Fruit fly (Drosophila melanogaster) whole organism, embryonic: ENCODE data around the gene goe.

Source experiments
- CG12104 ChIP-seq: fragments of 200-800 bp; sonication (Bioruptor generic); optimal IDR thresholded peaks from 3 replicates; lab custom pipeline; 2016; ENCODE audit warnings: missing biosample characterization, missing genetic modification characterization
- CG12236 ChIP-seq: fragments of 200-800 bp; sonication (Bioruptor generic); optimal IDR thresholded peaks from 2 replicates; lab custom pipeline; 2016; ENCODE audit warnings: missing biosample characterization, missing genetic modification characterization
- CG1529 ChIP-seq: fragments of 200-800 bp; sonication (Bioruptor generic); optimal IDR thresholded peaks from 3 replicates; lab custom pipeline; 2018; ENCODE audit warnings: missing biosample characterization, missing genetic modification characterization
- CG1603 ChIP-seq: fragments of 200-800 bp; sonication (Bioruptor generic); optimal IDR thresholded peaks from 2 replicates; lab custom pipeline; 2019; ENCODE audit warnings: missing biosample characterization, mild to moderate bottlenecking, missing genetic modification characterization, moderate library complexity
- CG17186 ChIP-seq: fragments of 200-800 bp; sonication (Bioruptor generic); optimal IDR thresholded peaks from 3 replicates; lab custom pipeline; 2017; ENCODE audit warnings: missing biosample characterization, missing genetic modification reagents, missing genetic modification characterization
- CG17361 ChIP-seq: fragments of 200-800 bp; sonication (Bioruptor generic); IDR thresholded peaks from 3 replicates; pipeline ENCODE4 v1.3.6; 2022; ENCODE audit warnings: missing biosample characterization, missing genetic modification characterization
- CG2116 ChIP-seq: fragments of 200-800 bp; sonication (Bioruptor generic); optimal IDR thresholded peaks from 3 replicates; lab custom pipeline; 2018; ENCODE audit warnings: missing biosample characterization, mild to moderate bottlenecking, missing genetic modification characterization
- CG2199 ChIP-seq: fragments of 200-800 bp; sonication (Bioruptor generic); IDR thresholded peaks from 3 replicates; pipeline ENCODE4 v1.3.6; 2022; ENCODE audit warnings: missing biosample characterization, missing genetic modification characterization
- CG31224 ChIP-seq: fragments of 200-800 bp; sonication (Bioruptor generic); IDR thresholded peaks from 2 replicates; pipeline ENCODE4 v1.3.6; 2022; ENCODE audit warnings: missing biosample characterization, missing genetic modification characterization
- CG34376 ChIP-seq: fragments of 200-800 bp; sonication (Bioruptor generic); optimal IDR thresholded peaks from 2 replicates; lab custom pipeline; 2018; ENCODE audit warnings: missing biosample characterization, mild to moderate bottlenecking, missing genetic modification characterization
- CG34422 ChIP-seq: fragments of 200-800 bp; sonication (Bioruptor generic); IDR thresholded peaks from 3 replicates; pipeline ENCODE4 v1.3.6; 2022; ENCODE audit warnings: missing biosample characterization, missing genetic modification characterization
- CG4424 ChIP-seq: fragments of 200-800 bp; sonication (Bioruptor generic); optimal IDR thresholded peaks from 3 replicates; lab custom pipeline; 2016; ENCODE audit warnings: missing biosample characterization, missing genetic modification characterization
- CG4617 ChIP-seq: fragments of 200-800 bp; sonication (Bioruptor generic); optimal IDR thresholded peaks from 3 replicates; lab custom pipeline; 2016; ENCODE audit warnings: missing biosample characterization, missing genetic modification characterization, borderline replicate concordance
- CG6654 ChIP-seq: fragments of 200-800 bp; sonication (Bioruptor generic); optimal IDR thresholded peaks from 2 replicates; lab custom pipeline; 2017; ENCODE audit warnings: missing biosample characterization, mild to moderate bottlenecking, missing genetic modification characterization
- CG6683 ChIP-seq: fragments of 200-800 bp; sonication (Bioruptor generic); optimal IDR thresholded peaks from 2 replicates; lab custom pipeline; 2017; ENCODE audit warnings: missing biosample characterization, mild to moderate bottlenecking, missing genetic modification characterization, missing genetic modification reagents
- CG6689 ChIP-seq: fragments of 200-800 bp; sonication (Bioruptor generic); IDR thresholded peaks from 2 replicates; pipeline ENCODE4 v1.3.6; 2022; ENCODE audit warnings: missing biosample characterization, missing genetic modification characterization
- CG6791 ChIP-seq: fragments of 200-800 bp; sonication (Bioruptor generic); IDR thresholded peaks from 3 replicates; pipeline ENCODE4 v1.3.6; 2022; ENCODE audit warnings: missing biosample characterization, missing genetic modification characterization; ENCODE audit not compliant: partially characterized antibody
- CG7372 ChIP-seq: fragments of 200-800 bp; sonication (Bioruptor generic); IDR thresholded peaks from 2 replicates; pipeline ENCODE4 v1.3.6; 2022; ENCODE audit warnings: missing biosample characterization, missing genetic modification characterization
- CG7928 ChIP-seq: fragments of 200-800 bp; sonication (Bioruptor generic); optimal IDR thresholded peaks from 2 replicates; lab custom pipeline; 2017; ENCODE audit warnings: missing biosample characterization, mild to moderate bottlenecking, missing genetic modification characterization
- CG8281 ChIP-seq: fragments of 200-800 bp; sonication (Bioruptor generic); optimal IDR thresholded peaks from 2 replicates; lab custom pipeline; 2018; ENCODE audit warnings: missing biosample characterization, mild to moderate bottlenecking, missing genetic modification characterization, moderate library complexity
- CG8944 ChIP-seq: fragments of 200-800 bp; sonication (Bioruptor generic); optimal IDR thresholded peaks from 3 replicates; lab custom pipeline; 2016; ENCODE audit warnings: missing biosample characterization, missing genetic modification characterization
- CHES-1-like ChIP-seq: fragments of 200-800 bp; sonication (Bioruptor generic); optimal IDR thresholded peaks from 2 replicates; lab custom pipeline; 2016; ENCODE audit warnings: missing biosample characterization, missing genetic modification characterization
- D ChIP-seq, 2 experiments: fragments of 200-800 bp in 1 of 2; fragments of >200 bp in 1 of 2; sonication (Bioruptor generic) in 1 of 2; optimal IDR thresholded peaks; 2 replicates in 1 of 2; 3 replicates in 1 of 2; lab custom pipeline; 2017; ENCODE audit warnings: mild to moderate bottlenecking in 1 of 2, missing biosample characterization in 1 of 2, missing genetic modification characterization in 1 of 2, missing genetic modification reagents in 1 of 2
- Doc2 ChIP-seq: fragments of 200-800 bp; sonication (Bioruptor generic); IDR thresholded peaks from 2 replicates; pipeline ENCODE4 v1.3.6; 2022; ENCODE audit warnings: missing biosample characterization, missing genetic modification characterization
- Doc3 ChIP-seq: fragments of 200-800 bp; sonication (Bioruptor generic); IDR thresholded peaks from 3 replicates; pipeline ENCODE4 v1.3.6; 2022; ENCODE audit warnings: missing biosample characterization, missing genetic modification characterization; ENCODE audit not compliant: partially characterized antibody
- Dp ChIP-seq: fragments of 200-800 bp; sonication (Bioruptor generic); optimal IDR thresholded peaks from 2 replicates; lab custom pipeline; 2018; ENCODE audit warnings: missing biosample characterization, mild to moderate bottlenecking, missing genetic modification characterization, moderate library complexity
- HLH54F ChIP-seq: fragments of 200-800 bp; sonication (Bioruptor generic); optimal IDR thresholded peaks from 3 replicates; lab custom pipeline; 2016; ENCODE audit warnings: missing biosample characterization, missing genetic modification characterization
- Hsf ChIP-seq: fragments of 200-800 bp; sonication (Bioruptor generic); optimal IDR thresholded peaks from 3 replicates; lab custom pipeline; 2016; ENCODE audit warnings: missing biosample characterization, missing genetic modification characterization
- MESR4 ChIP-seq: fragments of 200-800 bp; sonication (Bioruptor generic); optimal IDR thresholded peaks from 2 replicates; lab custom pipeline; 2018; ENCODE audit warnings: missing biosample characterization, mild to moderate bottlenecking, missing genetic modification characterization, moderate library complexity
- Max ChIP-seq: fragments of 200-800 bp; sonication (Bioruptor generic); optimal IDR thresholded peaks from 2 replicates; lab custom pipeline; 2016; ENCODE audit warnings: missing biosample characterization, mild to moderate bottlenecking, missing genetic modification characterization
- NC2α ChIP-seq: fragments of 200-800 bp; sonication (Bioruptor generic); optimal IDR thresholded peaks from 2 replicates; lab custom pipeline; 2016; ENCODE audit warnings: missing biosample characterization, missing genetic modification characterization
- NFAT ChIP-seq: fragments of 200-800 bp; sonication (Bioruptor generic); IDR thresholded peaks from 2 replicates; pipeline ENCODE4 v1.3.6; 2022; ENCODE audit warnings: missing biosample characterization, missing genetic modification characterization
- Nf-YB ChIP-seq: fragments of 200-800 bp; sonication (Bioruptor generic); optimal IDR thresholded peaks from 3 replicates; lab custom pipeline; 2019; ENCODE audit warnings: missing biosample characterization, mild to moderate bottlenecking, missing genetic modification characterization, moderate library complexity
- Ptx1 ChIP-seq: fragments of 200-800 bp; sonication (Bioruptor generic); IDR thresholded peaks from 2 replicates; pipeline ENCODE4 v1.3.6; 2022; ENCODE audit warnings: missing biosample characterization, missing genetic modification characterization
- Spps ChIP-seq: fragments of 200-800 bp; sonication (Bioruptor generic); optimal IDR thresholded peaks from 2 replicates; lab custom pipeline; 2018; ENCODE audit warnings: missing biosample characterization, mild to moderate bottlenecking, missing genetic modification characterization
- Sry-δ ChIP-seq: fragments of 200-800 bp; sonication (Bioruptor generic); optimal IDR thresholded peaks from 2 replicates; lab custom pipeline; 2016; ENCODE audit warnings: missing biosample characterization, missing genetic modification characterization
- amos ChIP-seq: fragments of 200-800 bp; sonication (Bioruptor generic); IDR thresholded peaks from 2 replicates; pipeline ENCODE4 v1.3.6; 2022; ENCODE audit warnings: missing biosample characterization, missing genetic modification characterization; ENCODE audit not compliant: partially characterized antibody
- br ChIP-seq: fragments of >200 bp; optimal IDR thresholded peaks from 2 replicates; lab custom pipeline; 2017
- da ChIP-seq: fragments of 200-800 bp; sonication (Bioruptor generic); optimal IDR thresholded peaks from 2 replicates; lab custom pipeline; 2016; ENCODE audit warnings: missing biosample characterization, missing genetic modification characterization
- dm ChIP-seq: fragments of 200-800 bp; sonication (Bioruptor generic); optimal IDR thresholded peaks from 3 replicates; lab custom pipeline; 2016; ENCODE audit warnings: missing biosample characterization, missing genetic modification characterization
- fd102C ChIP-seq: fragments of 200-800 bp; sonication (Bioruptor generic); optimal IDR thresholded peaks from 2 replicates; lab custom pipeline; 2018; ENCODE audit warnings: missing biosample characterization, mild to moderate bottlenecking, missing genetic modification characterization, moderate library complexity
- ftz-f1 ChIP-seq: fragments of 200-800 bp; sonication (Bioruptor generic); optimal IDR thresholded peaks from 2 replicates; lab custom pipeline; 2016; ENCODE audit warnings: missing biosample characterization, missing genetic modification characterization
- gfzf ChIP-seq: fragments of 200-800 bp; sonication (Bioruptor generic); optimal IDR thresholded peaks from 2 replicates; lab custom pipeline; 2016; ENCODE audit warnings: missing biosample characterization, mild to moderate bottlenecking, missing genetic modification characterization, moderate library complexity
- kay ChIP-seq: fragments of 200-800 bp; sonication (Bioruptor generic); optimal IDR thresholded peaks from 2 replicates; lab custom pipeline; 2016; ENCODE audit warnings: missing biosample characterization, missing genetic modification characterization
- mam ChIP-seq: fragments of 200-800 bp; sonication (Bioruptor generic); optimal IDR thresholded peaks from 3 replicates; lab custom pipeline; 2016; ENCODE audit warnings: missing biosample characterization, missing genetic modification characterization
- prd ChIP-seq, 3 experiments: fragments of >200 bp in 2 of 3; fragments of 200-800 bp in 1 of 3; sonication (Bioruptor generic) in 1 of 3; optimal IDR thresholded peaks in 2 of 3; IDR thresholded peaks in 1 of 3; 2 replicates in 2 of 3; 3 replicates in 1 of 3; pipeline versions ENCODE4 v1.3.6 to Lab custom; 2017 to 2022; ENCODE audit warnings: missing biosample characterization in 1 of 3, missing genetic modification characterization in 1 of 3
- pzg ChIP-seq: fragments of 200-800 bp; sonication (Bioruptor generic); optimal IDR thresholded peaks from 3 replicates; lab custom pipeline; 2018; ENCODE audit warnings: missing biosample characterization, mild to moderate bottlenecking, missing genetic modification characterization, moderate library complexity
- sqz ChIP-seq: fragments of 200-800 bp; sonication (Bioruptor generic); optimal IDR thresholded peaks from 3 replicates; lab custom pipeline; 2018; ENCODE audit warnings: missing biosample characterization, mild to moderate bottlenecking, missing genetic modification characterization
- unc-4 ChIP-seq: fragments of 200-800 bp; sonication (Bioruptor generic); IDR thresholded peaks from 2 replicates; pipeline ENCODE4 v1.3.6; 2022; ENCODE audit warnings: missing biosample characterization, missing genetic modification characterization; ENCODE audit not compliant: partially characterized antibody
- zf30C ChIP-seq: fragments of 200-800 bp; sonication (Bioruptor generic); optimal IDR thresholded peaks from 3 replicates; lab custom pipeline; 2018; ENCODE audit warnings: missing biosample characterization, mild to moderate bottlenecking, missing genetic modification characterization

Gene goe

DNA sequence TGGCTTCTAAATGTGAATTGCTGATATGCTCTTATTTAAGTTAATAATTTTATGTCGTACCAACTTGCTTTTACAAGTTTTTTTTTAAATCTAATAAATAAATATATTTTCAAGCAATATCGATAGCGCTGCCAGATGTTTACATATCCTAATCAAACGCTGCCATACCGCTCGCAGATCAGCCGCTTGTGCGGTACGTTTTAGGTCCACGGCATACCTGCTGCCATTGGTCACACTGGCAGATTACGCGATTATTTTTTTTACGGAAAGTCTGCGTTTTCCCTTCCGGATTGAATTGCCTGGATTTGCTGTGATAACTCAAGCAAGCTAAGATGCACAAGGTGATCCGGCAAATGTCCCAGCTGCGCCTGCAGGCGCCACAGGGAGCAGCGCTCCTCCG, 32.0 kb upstream of the goe start, which contains the start of gene mRpL22 (continued):
- TF ChIP-seq da (no peak), CG4617 (GFP tag; lab: Kevin White, UChicago) (peak; percentile 35), Hsf (GFP tag; lab: Kevin White, UChicago) (no peak), D (optimal IDR thresholded peaks at IDR 0.05; lab: Kevin White, UChicago) (no peak), D (GFP tag; optimal IDR thresholded peaks at IDR 0.05; lab: Kevin White, UChicago) (no peak), Doc3 (GFP tag; lab: Robert Waterston, UW) (no peak), Nf-YB (GFP tag; lab: Kevin White, UChicago) (no peak), CG31224 (no peak), ftz-f1 (GFP tag; lab: Kevin White, UChicago) (no peak), CG4424 (GFP tag; lab: Kevin White, UChicago) (no peak), gfzf (GFP tag; lab: Kevin White, UChicago) (peak; percentile 71), CG1603 (peak; percentile 8), CG6654 (GFP tag; lab: Kevin White, UChicago) (no peak), CG2199 (no peak), NC2α (GFP tag; lab: Kevin White, UChicago) (no peak), fd102C (no peak), Sry-δ (no peak), CG12104 (no peak), HLH54F (no peak), CG7372 (GFP tag; lab: Robert Waterston, UW) (no peak), CG2116 (GFP tag; lab: Kevin White, UChicago) (peak; percentile 50), Dp (peak; percentile 76), Doc2 (GFP tag; lab: Robert Waterston, UW) (no peak), CHES-1-like (GFP tag; lab: Kevin White, UChicago) (no peak), CG17186 (GFP tag; lab: Kevin White, UChicago) (no peak), CG12236 (GFP tag; lab: Kevin White, UChicago) (no peak), CG1529 (GFP tag; lab: Kevin White, UChicago) (no peak), CG34422 (GFP tag; lab: Robert Waterston, UW) (peak; percentile 20; the same call in 1 of the 3 replicates), Spps (no peak), CG17361 (GFP tag; lab: Robert Waterston, UW) (peak; percentile 11; the same call in 1 of the 3 replicates), br (lab: Kevin White, UChicago) (no peak), CG6791 (GFP tag; lab: Robert Waterston, UW) (no peak), Max (GFP tag; lab: Kevin White, UChicago) (no peak), prd (optimal IDR thresholded peaks at IDR 0.05; lab: Kevin White, UChicago) (no peak), prd (GFP tag; IDR thresholded peaks at IDR 0.05; lab: Robert Waterston, UW) (no peak), MESR4 (GFP tag; lab: Kevin White, UChicago) (peak; percentile 88), CG8944 (no peak), dm (GFP tag; lab: Kevin White, UChicago) (no peak), CG6689 (no peak), mam (GFP tag; lab: Kevin White, UChicago) (no peak), CG34376 (GFP tag; lab: Kevin White, UChicago) (no peak), zf30C (GFP tag; lab: Kevin White, UChicago) (no peak), Ptx1 (no peak), pzg (GFP tag; lab: Kevin White, UChicago) (peak; percentile 66), amos (GFP tag; lab: Robert Waterston, UW) (peak; percentile 47; the same call in 1 of the 2 replicates), NFAT (GFP tag; lab: Robert Waterston, UW) (no peak), CG6683 (no peak), kay (no peak), CG7928 (GFP tag; lab: Kevin White, UChicago) (no peak), sqz (GFP tag; lab: Kevin White, UChicago) (peak; percentile 38), CG8281 (tag; lab: Kevin White, UChicago) (no peak), unc-4 (GFP tag; lab: Robert Waterston, UW) (0 out of 2 replicates have a peak, but pooled peaks have one; percentile 19)
